Worm (Caenorhabditis elegans): Measurements from ENCODE around the gene zfp-3.

The zfp-3 gene

ce11 chrX:1473794-1474193 is 27.4 kb upstream of the zfp-3 start:
- TF ChIP-seq jun-1 (tag; optimal IDR thresholded peaks at IDR 0.05) (no peak), nhr-28 (tag; optimal IDR thresholded peaks at IDR 0.05) (no peak), C34B4.2 (tag; optimal IDR thresholded peaks at IDR 0.05) (no peak), dpl-1 (GFP tag; optimal IDR thresholded peaks at IDR 0.05) (no peak), egl-27 (tag; optimal IDR thresholded peaks at IDR 0.05) (no peak), unc-62 (GFP tag; optimal IDR thresholded peaks at IDR 0.05) (no peak), fkh-8 (tag; optimal IDR thresholded peaks at IDR 0.05) (no peak), ztf-4 (tag; optimal IDR thresholded peaks at IDR 0.05) (no peak), aha-1 (tag; optimal IDR thresholded peaks at IDR 0.05) (no peak), lin-35 (GFP tag; optimal IDR thresholded peaks at IDR 0.05) (no peak)

- no peak for TF ChIP-seq egl-13 (tag; optimal IDR thresholded peaks at IDR 0.05)
- TF ChIP-seq mef-2 (tag; optimal IDR thresholded peaks at IDR 0.05) = no peak
- no peak for TF ChIP-seq Y116A8C.19 (tag; optimal IDR thresholded peaks at IDR 0.05; ENCODE audit: borderline replicate concordance)
- no peak for TF ChIP-seq snpc-4 (tag; optimal IDR thresholded peaks at IDR 0.05)
- no peak for TF ChIP-seq efl-1 (optimal IDR thresholded peaks at IDR 0.05)
- peak in 1 of 2 experiments; percentile 46 for TF ChIP-seq efl-1 (GFP tag; optimal IDR thresholded peaks at IDR 0.05 in 1 of 2)
- no peak for TF ChIP-seq efl-3 (GFP tag; optimal IDR thresholded peaks at IDR 0.05)
- TF ChIP-seq hpl-2 (GFP tag; optimal IDR thresholded peaks at IDR 0.05) = no peak
Measured at ce11 chrX:1472880-1473279, 26.4 kb upstream of the zfp-3 start, which contains the start of gene D1005.5. TSS of gene D1005.5 (minus strand) at chrX:1472980.

ce11 chrX:1471232-1471631 is 24.8 kb upstream of the zfp-3 start:
- TF ChIP-seq snpc-4 (tag; optimal IDR thresholded peaks at IDR 0.05) = peak; percentile 37
- TF ChIP-seq mef-2 (tag; optimal IDR thresholded peaks at IDR 0.05) = no peak

- no peak for TF ChIP-seq zag-1 (tag; optimal IDR thresholded peaks at IDR 0.05)
- peak; percentile 23 for TF ChIP-seq lin-14 (GFP tag; optimal IDR thresholded peaks at IDR 0.05)
- TF ChIP-seq fkh-10 (GFP tag; optimal IDR thresholded peaks at IDR 0.05) = peak; percentile 77
- TF ChIP-seq dsc-1 (tag; optimal IDR thresholded peaks at IDR 0.05) = no peak
- no peak for TF ChIP-seq sup-37 (GFP tag; optimal IDR thresholded peaks at IDR 0.05)
- no peak for TF ChIP-seq mef-2 (tag; optimal IDR thresholded peaks at IDR 0.05)
- no peak for TF ChIP-seq nhr-12 (tag; optimal IDR thresholded peaks at IDR 0.05)
- TF ChIP-seq pax-3 (tag; optimal IDR thresholded peaks at IDR 0.05) = no peak
- TF ChIP-seq nhr-76 (tag; optimal IDR thresholded peaks at IDR 0.05) = no peak
Measured at ce11 chrX:1468057-1468456, 21.6 kb upstream of the zfp-3 start.

ce11 chrX:1464699-1465098 is 18.3 kb upstream of the zfp-3 start, which contains the start of gene D1005.6:
TSS of gene D1005.6 (minus strand) at chrX:1464799.
- no peak for TF ChIP-seq unc-130 (tag; optimal IDR thresholded peaks at IDR 0.05)
- no peak for TF ChIP-seq ceh-63 (GFP tag; optimal IDR thresholded peaks at IDR 0.05)
- TF ChIP-seq ceh-90 (tag; optimal IDR thresholded peaks at IDR 0.05) = no peak
- no peak for TF ChIP-seq nhr-90 (tag; optimal IDR thresholded peaks at IDR 0.05; ENCODE audit: poor library complexity)
- TF ChIP-seq grh-1 (GFP tag; IDR thresholded peaks at IDR 0.05) = no peak
- TF ChIP-seq nhr-84 (tag; optimal IDR thresholded peaks at IDR 0.05) = no peak
- no peak for TF ChIP-seq snpc-4 (tag; optimal IDR thresholded peaks at IDR 0.05)
- no peak for TF ChIP-seq mep-1 (tag; optimal IDR thresholded peaks at IDR 0.05)
- no peak for TF ChIP-seq nhr-19 (GFP tag; conservative IDR thresholded peaks at IDR 0.05)
- no peak for TF ChIP-seq rnt-1 (tag; optimal IDR thresholded peaks at IDR 0.05)
- TF ChIP-seq nhr-71 (tag; optimal IDR thresholded peaks at IDR 0.05) = no peak
- TF ChIP-seq irx-1 (tag; optimal IDR thresholded peaks at IDR 0.05) = no peak
- TF ChIP-seq fkh-8 (tag; optimal IDR thresholded peaks at IDR 0.05) = no peak
- TF ChIP-seq sox-4 (tag; optimal IDR thresholded peaks at IDR 0.05) = no peak

All from whole organism, L1 larva.